Fruit fly (Drosophila melanogaster) whole organism, embryonic: ENCODE measurements around the gene PAN3.

Experiments used
- Abd-B ChIP-seq: fragments of 200-800 bp; sonication (Bioruptor generic); optimal IDR thresholded peaks from 2 replicates; lab custom pipeline; 2018; ENCODE audit warnings: missing biosample characterization, mild to moderate bottlenecking, missing genetic modification characterization, moderate library complexity
- C15 ChIP-seq: fragments of 200-800 bp; sonication (Bioruptor generic); IDR thresholded peaks from 3 replicates; pipeline ENCODE4 v1.3.6; 2022; ENCODE audit warnings: missing biosample characterization, missing genetic modification characterization
- CG11247 ChIP-seq: fragments of 200-800 bp; sonication (Bioruptor generic); IDR thresholded peaks from 2 replicates; pipeline ENCODE4 v1.3.6; 2022; ENCODE audit warnings: missing biosample characterization, missing genetic modification characterization
- CG12219 ChIP-seq: fragments of 200-800 bp; sonication (Bioruptor generic); optimal IDR thresholded peaks from 3 replicates; lab custom pipeline; 2018; ENCODE audit warnings: missing biosample characterization, mild to moderate bottlenecking, missing genetic modification characterization
- CG12236 ChIP-seq: fragments of 200-800 bp; sonication (Bioruptor generic); optimal IDR thresholded peaks from 2 replicates; lab custom pipeline; 2016; ENCODE audit warnings: missing biosample characterization, missing genetic modification characterization
- CG15269 ChIP-seq: fragments of 200-800 bp; sonication (Bioruptor generic); optimal IDR thresholded peaks from 2 replicates; lab custom pipeline; 2018; ENCODE audit warnings: missing biosample characterization, mild to moderate bottlenecking, missing genetic modification characterization, moderate library complexity
- CG1647 ChIP-seq: fragments of 200-800 bp; sonication (Bioruptor generic); optimal IDR thresholded peaks from 3 replicates; lab custom pipeline; 2016; ENCODE audit warnings: missing biosample characterization, missing genetic modification characterization
- CG16779 ChIP-seq: fragments of 200-800 bp; sonication (Bioruptor generic); IDR thresholded peaks from 2 replicates; pipeline ENCODE4 v1.3.6; 2022; ENCODE audit warnings: missing biosample characterization, missing genetic modification characterization
- CG17361 ChIP-seq: fragments of 200-800 bp; sonication (Bioruptor generic); IDR thresholded peaks from 3 replicates; pipeline ENCODE4 v1.3.6; 2022; ENCODE audit warnings: missing biosample characterization, missing genetic modification characterization
- CG1832 ChIP-seq: fragments of 200-800 bp; sonication (Bioruptor generic); optimal IDR thresholded peaks from 2 replicates; lab custom pipeline; 2017; ENCODE audit warnings: missing biosample characterization, mild to moderate bottlenecking, missing genetic modification characterization, inconsistent platforms
- CG18476 ChIP-seq: fragments of 200-800 bp; sonication (Bioruptor generic); optimal IDR thresholded peaks from 2 replicates; lab custom pipeline; 2016; ENCODE audit warnings: missing biosample characterization, mild to moderate bottlenecking, missing genetic modification characterization
- CG18599 ChIP-seq: fragments of 200-800 bp; sonication (Bioruptor generic); optimal IDR thresholded peaks from 3 replicates; lab custom pipeline; 2017; ENCODE audit warnings: missing biosample characterization, missing genetic modification characterization, mild to moderate bottlenecking, moderate library complexity, missing genetic modification reagents
- CG2678 ChIP-seq: fragments of 200-800 bp; sonication (Bioruptor generic); optimal IDR thresholded peaks from 3 replicates; lab custom pipeline; 2019; ENCODE audit warnings: missing biosample characterization, mild to moderate bottlenecking, missing genetic modification characterization, moderate library complexity
- CG30431 ChIP-seq: fragments of 200-800 bp; sonication (Bioruptor generic); optimal IDR thresholded peaks from 2 replicates; lab custom pipeline; 2017; ENCODE audit warnings: missing biosample characterization, missing genetic modification characterization
- CG3407 ChIP-seq: fragments of 200-800 bp; sonication (Bioruptor generic); optimal IDR thresholded peaks from 2 replicates; lab custom pipeline; 2018; ENCODE audit warnings: missing biosample characterization, mild to moderate bottlenecking, missing genetic modification characterization
- CG42726 ChIP-seq: fragments of 200-800 bp; sonication (Bioruptor generic); IDR thresholded peaks from 2 replicates; pipeline ENCODE4 v1.3.6; 2022; ENCODE audit warnings: missing biosample characterization, missing genetic modification characterization; ENCODE audit not compliant: partially characterized antibody
- CG4328 ChIP-seq: fragments of 200-800 bp; sonication (Bioruptor generic); optimal IDR thresholded peaks from 3 replicates; lab custom pipeline; 2017; ENCODE audit warnings: missing biosample characterization, missing genetic modification reagents, missing genetic modification characterization
- CG6683 ChIP-seq: fragments of 200-800 bp; sonication (Bioruptor generic); optimal IDR thresholded peaks from 2 replicates; lab custom pipeline; 2017; ENCODE audit warnings: missing biosample characterization, mild to moderate bottlenecking, missing genetic modification characterization, missing genetic modification reagents
- CG7839 ChIP-seq: fragments of 200-800 bp; sonication (Bioruptor generic); optimal IDR thresholded peaks from 3 replicates; lab custom pipeline; 2018; ENCODE audit warnings: missing biosample characterization, mild to moderate bottlenecking, missing genetic modification characterization, moderate library complexity
- Dip2 ChIP-seq: fragments of 200-800 bp; sonication (Bioruptor generic); IDR thresholded peaks from 2 replicates; pipeline ENCODE4 v1.3.6; 2022; ENCODE audit warnings: missing biosample characterization, missing genetic modification characterization
- Ets65A ChIP-seq: fragments of 200-800 bp; sonication (Bioruptor generic); peaks from one replicate; lab custom pipeline; 2016; ENCODE audit warnings: missing biosample characterization, missing genetic modification characterization
- HLHmδ ChIP-seq: fragments of 200-800 bp; sonication (Bioruptor generic); optimal IDR thresholded peaks from 2 replicates; lab custom pipeline; 2018; ENCODE audit warnings: missing biosample characterization, mild to moderate bottlenecking, missing genetic modification characterization, moderate library complexity
- Hr51 ChIP-seq, 2 experiments: fragments of 200-800 bp; sonication (Bioruptor generic); optimal IDR thresholded peaks; 2 replicates in 1 of 2; 3 replicates in 1 of 2; lab custom pipeline; 2016 to 2018; ENCODE audit warnings: missing biosample characterization in 2 of 2, missing genetic modification characterization in 2 of 2, mild to moderate bottlenecking in 1 of 2, moderate library complexity in 1 of 2
- Ravus ChIP-seq: fragments of 200-800 bp; sonication (Bioruptor generic); IDR thresholded peaks from 2 replicates; pipeline ENCODE4 v1.3.6; 2022; ENCODE audit warnings: missing biosample characterization, missing genetic modification characterization
- Rx ChIP-seq: fragments of 200-800 bp; sonication (Bioruptor generic); IDR thresholded peaks from 2 replicates; pipeline ENCODE4 v1.3.6; 2022; ENCODE audit warnings: missing biosample characterization, missing genetic modification characterization
- Spps ChIP-seq: fragments of 200-800 bp; sonication (Bioruptor generic); optimal IDR thresholded peaks from 2 replicates; lab custom pipeline; 2018; ENCODE audit warnings: missing biosample characterization, mild to moderate bottlenecking, missing genetic modification characterization
- Usf ChIP-seq: fragments of 200-800 bp; sonication (Bioruptor generic); optimal IDR thresholded peaks from 2 replicates; lab custom pipeline; 2017; ENCODE audit warnings: missing genotype, missing biosample characterization, missing genetic modification characterization
- Vsx1 ChIP-seq: fragments of 200-800 bp; sonication (Bioruptor generic); optimal IDR thresholded peaks from 2 replicates; lab custom pipeline; 2017; ENCODE audit warnings: missing biosample characterization, mild to moderate bottlenecking, missing genetic modification characterization, missing genetic modification reagents
- Xrp1 ChIP-seq: fragments of 200-800 bp; sonication (Bioruptor generic); IDR thresholded peaks from 2 replicates; pipeline ENCODE4 v1.3.6; 2022; ENCODE audit warnings: missing biosample characterization, missing genetic modification characterization
- cas ChIP-seq: fragments of 200-800 bp; sonication (Bioruptor generic); IDR thresholded peaks from 2 replicates; pipeline ENCODE4 v1.3.6; 2022; ENCODE audit warnings: missing biosample characterization, missing genetic modification characterization
- chinmo ChIP-seq: fragments of 200-800 bp; sonication (Bioruptor generic); IDR thresholded peaks from 4 replicates; pipeline ENCODE4 v1.3.6; 2022; ENCODE audit warnings: missing biosample characterization, missing genetic modification characterization; ENCODE audit not compliant: partially characterized antibody
- cwo ChIP-seq: fragments of 200-800 bp; sonication (Bioruptor generic); optimal IDR thresholded peaks from 3 replicates; lab custom pipeline; 2017; ENCODE audit warnings: missing biosample characterization, missing genetic modification characterization, mild to moderate bottlenecking, moderate library complexity, missing genetic modification reagents
- esg ChIP-seq: fragments of 200-800 bp; sonication (Bioruptor generic); conservative IDR thresholded peaks from 2 replicates; pipeline ENCODE4 v1.3.6; 2022; ENCODE audit warnings: missing biosample characterization, missing genetic modification characterization
- eyg ChIP-seq: fragments of 200-800 bp; sonication (Bioruptor generic); optimal IDR thresholded peaks from 3 replicates; lab custom pipeline; 2016; ENCODE audit warnings: missing biosample characterization, missing genetic modification characterization
- gem ChIP-seq: fragments of 200-800 bp; sonication (Bioruptor generic); optimal IDR thresholded peaks from 2 replicates; lab custom pipeline; 2019; ENCODE audit warnings: missing biosample characterization, mild to moderate bottlenecking, missing genetic modification characterization, moderate library complexity
- grn ChIP-seq: fragments of 200-800 bp; sonication (Bioruptor generic); optimal IDR thresholded peaks from 3 replicates; lab custom pipeline; 2017; ENCODE audit warnings: missing biosample characterization, missing genetic modification characterization
- kah ChIP-seq: fragments of 200-800 bp; sonication (Bioruptor generic); optimal IDR thresholded peaks from 2 replicates; lab custom pipeline; 2018; ENCODE audit warnings: missing biosample characterization, mild to moderate bottlenecking, missing genetic modification characterization
- ken ChIP-seq: fragments of 200-800 bp; sonication (Bioruptor generic); IDR thresholded peaks from 3 replicates; pipeline ENCODE4 v1.3.6; 2022; ENCODE audit warnings: missing biosample characterization, missing genetic modification characterization
- lilli ChIP-seq: fragments of 200-800 bp; sonication (Bioruptor generic); optimal IDR thresholded peaks from 3 replicates; lab custom pipeline; 2016; ENCODE audit warnings: missing biosample characterization, missing genetic modification characterization
- nau ChIP-seq: fragments of 200-800 bp; sonication (Bioruptor generic); optimal IDR thresholded peaks from 3 replicates; lab custom pipeline; 2017; ENCODE audit warnings: missing biosample characterization, mild to moderate bottlenecking, missing genetic modification characterization, missing genetic modification reagents
- pb ChIP-seq: fragments of 200-800 bp; sonication (Bioruptor generic); optimal IDR thresholded peaks from 3 replicates; lab custom pipeline; 2016; ENCODE audit warnings: missing biosample characterization, missing genetic modification characterization
- prd ChIP-seq, 3 experiments: fragments of >200 bp in 2 of 3; fragments of 200-800 bp in 1 of 3; sonication (Bioruptor generic) in 1 of 3; optimal IDR thresholded peaks in 2 of 3; IDR thresholded peaks in 1 of 3; 2 replicates in 2 of 3; 3 replicates in 1 of 3; pipeline versions ENCODE4 v1.3.6 to Lab custom; 2017 to 2022; ENCODE audit warnings: missing biosample characterization in 1 of 3, missing genetic modification characterization in 1 of 3
- pros ChIP-seq: fragments of 200-800 bp; sonication (Bioruptor generic); optimal IDR thresholded peaks from 3 replicates; lab custom pipeline; 2019; ENCODE audit warnings: missing biosample characterization, mild to moderate bottlenecking, missing genetic modification characterization, moderate library complexity
- salm ChIP-seq: fragments of 200-800 bp; sonication (Bioruptor generic); optimal IDR thresholded peaks from 2 replicates; lab custom pipeline; 2018; ENCODE audit warnings: missing biosample characterization, mild to moderate bottlenecking, missing genetic modification characterization
- sens-2 ChIP-seq: fragments of 200-800 bp; sonication (Bioruptor generic); IDR thresholded peaks from 2 replicates; pipeline ENCODE4 v1.3.6; 2022; ENCODE audit warnings: missing biosample characterization, missing genetic modification characterization
- toy ChIP-seq: fragments of 200-800 bp; sonication (Bioruptor generic); IDR thresholded peaks from 2 replicates; pipeline ENCODE4 v1.3.6; 2022; ENCODE audit warnings: missing biosample characterization, missing genetic modification characterization
- trh ChIP-seq: fragments of 200-800 bp; sonication (Bioruptor generic); optimal IDR thresholded peaks from 2 replicates; lab custom pipeline; 2016; ENCODE audit warnings: missing biosample characterization, missing genetic modification characterization
- vvl ChIP-seq: fragments of 200-800 bp; sonication (Bioruptor generic); IDR thresholded peaks from 2 replicates; pipeline ENCODE4 v1.3.6; 2022; ENCODE audit warnings: missing biosample characterization, missing genetic modification characterization

Gene PAN3

DNA sequence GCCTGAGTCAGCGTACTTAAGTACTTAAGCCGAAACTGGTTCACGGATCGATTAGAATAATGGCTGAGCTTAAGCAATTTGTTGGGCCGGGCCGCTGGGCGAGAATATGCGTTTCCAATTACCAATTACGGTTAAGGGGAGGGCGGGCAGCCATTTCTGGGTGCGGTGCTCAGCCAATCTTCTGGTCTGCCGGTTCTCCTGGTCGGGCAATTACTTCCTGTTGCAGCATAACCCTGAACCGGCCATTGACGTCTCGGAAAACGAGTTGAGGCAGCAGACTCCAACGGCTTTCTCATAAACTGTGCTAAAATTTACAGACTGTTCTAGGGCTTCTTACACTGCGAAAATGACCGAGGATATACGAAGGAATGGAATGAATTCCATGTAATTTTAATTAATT lies 30.2 kb downstream of the PAN3 start:
- TF ChIP-seq HLHmδ (GFP tag; lab: Kevin White, UChicago) (no peak), CG11247 (0 out of 2 replicates have a peak, but pooled peaks have one; percentile 6), CG18476 (GFP tag; lab: Kevin White, UChicago) (no peak)

DNA sequence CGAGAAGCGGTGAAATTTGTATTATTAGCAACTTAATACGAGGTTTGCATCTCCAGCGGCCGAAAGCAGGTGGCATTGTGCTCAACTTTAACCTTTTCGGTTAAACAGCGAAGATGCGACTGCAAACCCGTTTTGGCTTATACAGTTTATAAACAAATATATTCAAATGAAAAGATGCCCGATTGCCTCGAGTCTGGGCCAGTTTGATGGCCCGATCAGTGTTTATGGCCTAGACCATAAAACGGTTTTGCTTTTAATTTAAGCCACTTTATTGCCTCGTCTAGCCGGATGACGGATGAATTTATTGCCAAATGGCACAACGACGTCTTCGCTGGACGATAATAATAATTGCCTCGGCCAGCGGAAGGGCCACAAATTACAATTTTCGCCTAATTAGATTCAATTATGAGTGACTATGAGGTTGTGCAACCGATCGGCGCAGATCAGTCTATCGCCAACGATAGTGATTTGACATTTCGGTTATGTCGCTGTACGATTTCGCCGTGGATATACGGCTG lies 31.6 kb downstream of the PAN3 start:
- TF ChIP-seq Spps (tag; lab: Kevin White, UChicago) = no peak
- no peak for TF ChIP-seq Vsx1
- TF ChIP-seq CG42726 (GFP tag; lab: Robert Waterston, UW) = no peak
- TF ChIP-seq CG1832 (GFP tag; lab: Kevin White, UChicago) = no peak
- no peak for TF ChIP-seq Ets65A (GFP tag; lab: Kevin White, UChicago)
- no peak for TF ChIP-seq CG2678
- TF ChIP-seq CG12219 (GFP tag; lab: Kevin White, UChicago) = no peak
- TF ChIP-seq CG12236 (GFP tag; lab: Kevin White, UChicago) = no peak
- no peak for TF ChIP-seq pb
- no peak for TF ChIP-seq Ravus (GFP tag; lab: Robert Waterston, UW)
- TF ChIP-seq nau (GFP tag; lab: Kevin White, UChicago) = no peak
- no peak for TF ChIP-seq grn (GFP tag; lab: Kevin White, UChicago)
- no peak for TF ChIP-seq CG3407 (GFP tag; lab: Kevin White, UChicago)
- no peak for TF ChIP-seq sens-2
- no peak for TF ChIP-seq CG18599 (GFP tag; lab: Kevin White, UChicago)
- no peak for TF ChIP-seq lilli
- peak; percentile 57; the same call in 1 of the 4 replicates for TF ChIP-seq chinmo (GFP tag; lab: Robert Waterston, UW)
- TF ChIP-seq vvl (GFP tag; lab: Robert Waterston, UW) = peak; percentile 17; the same call in 1 of the 2 replicates
- no peak for TF ChIP-seq CG4328
- TF ChIP-seq Hr51 (GFP tag; optimal IDR thresholded peaks at IDR 0.05; lab: Kevin White, UChicago) = no peak
- no peak for TF ChIP-seq gem (tag; lab: Kevin White, UChicago)
- no peak for TF ChIP-seq cas (GFP tag; lab: Robert Waterston, UW)
- no peak for TF ChIP-seq prd (optimal IDR thresholded peaks at IDR 0.05; lab: Kevin White, UChicago)
- TF ChIP-seq prd (GFP tag; IDR thresholded peaks at IDR 0.05; lab: Robert Waterston, UW) = no peak
- no peak for TF ChIP-seq CG7839 (tag; lab: Kevin White, UChicago)
- no peak for TF ChIP-seq CG30431
- TF ChIP-seq Xrp1 (GFP tag; lab: Robert Waterston, UW) = no peak
- TF ChIP-seq CG17361 (GFP tag; lab: Robert Waterston, UW) = no peak
- no peak for TF ChIP-seq CG1647 (GFP tag; lab: Kevin White, UChicago)
- no peak for TF ChIP-seq CG6683
- TF ChIP-seq CG15269 = peak; percentile 57
- 0 out of 3 replicates have a peak, but pooled peaks have one; percentile 17 for TF ChIP-seq ken (GFP tag; lab: Robert Waterston, UW)
- TF ChIP-seq esg (GFP tag; lab: Robert Waterston, UW) = no peak
- TF ChIP-seq salm = peak; percentile 7
- no peak for TF ChIP-seq eyg (GFP tag; lab: Kevin White, UChicago)
- TF ChIP-seq pros (GFP tag; lab: Kevin White, UChicago) = peak; percentile 70
- TF ChIP-seq cwo = no peak
- TF ChIP-seq CG16779 = no peak
- peak; percentile 6 for TF ChIP-seq Abd-B (GFP tag; lab: Kevin White, UChicago)
- no peak for TF ChIP-seq Dip2
- no peak for TF ChIP-seq toy (GFP tag; lab: Robert Waterston, UW)
- no peak for TF ChIP-seq Rx (GFP tag; lab: Robert Waterston, UW)
- TF ChIP-seq kah (GFP tag; lab: Kevin White, UChicago) = no peak
- TF ChIP-seq Usf = no peak
- TF ChIP-seq C15 (GFP tag; lab: Robert Waterston, UW) = no peak
- no peak for TF ChIP-seq trh (GFP tag; lab: Kevin White, UChicago)
